Fruit fly (Drosophila melanogaster): ENCODE data around the gene CG3808.

The CG3808 gene

dm6 chr3L:19045299-19046025 lies 45.1 kb upstream of the CG3808 start, which contains the start of gene nkd (continued):
- TF ChIP-seq Fer3 (tag; optimal IDR thresholded peaks at IDR 0.05) (peak; percentile 93), crc (GFP tag; optimal IDR thresholded peaks at IDR 0.05) (peak; percentile 37), inv (GFP tag; IDR thresholded peaks at IDR 0.05; ENCODE audit: partially characterized antibody) (peak; percentile 33; the same call in 1 of the 2 replicates), Jarid2 (GFP tag; optimal IDR thresholded peaks at IDR 0.05) (peak; percentile 99), phol (tag; optimal IDR thresholded peaks at IDR 0.05) (peak; percentile 87), mirr (GFP tag; optimal IDR thresholded peaks at IDR 0.05) (peak; percentile 60), Fer1 (GFP tag; optimal IDR thresholded peaks at IDR 0.05) (peak; percentile 85), CG6689 (GFP tag; IDR thresholded peaks at IDR 0.05) (peak; percentile 91), CG16863 (GFP tag; optimal IDR thresholded peaks at IDR 0.05) (peak; percentile 73), Nf-YC (tag; optimal IDR thresholded peaks at IDR 0.05) (peak; percentile 81), Poxn (GFP tag; IDR thresholded peaks at IDR 0.05) (peak; percentile 7; the same call in 1 of the 2 replicates), CG15601 (tag; optimal IDR thresholded peaks at IDR 0.05) (peak; percentile 86), eve (GFP tag; optimal IDR thresholded peaks at IDR 0.05) (no peak), PHDP (tag; optimal IDR thresholded peaks at IDR 0.05) (peak; percentile 94), aop (GFP tag; IDR thresholded peaks at IDR 0.05) (peak; percentile 69; the same call in 1 of the 2 replicates), MESR4 (GFP tag; optimal IDR thresholded peaks at IDR 0.05) (peak; percentile 25), tx (GFP tag; optimal IDR thresholded peaks at IDR 0.05) (peak; percentile 53), Mrtf (GFP tag; IDR thresholded peaks at IDR 0.05) (peak; percentile 78; the same call in 2 of the 3 replicates), sens-2 (GFP tag; IDR thresholded peaks at IDR 0.05) (peak; percentile 87), nerfin-1 (tag; optimal IDR thresholded peaks at IDR 0.05) (peak; percentile 84), fd96Cb (tag; optimal IDR thresholded peaks at IDR 0.05) (peak; percentile 83), Ssrp (tag; optimal IDR thresholded peaks at IDR 0.05) (peak; percentile 85), dysf (GFP tag; IDR thresholded peaks at IDR 0.05) (peak; percentile 88), Doc3 (GFP tag; IDR thresholded peaks at IDR 0.05; ENCODE audit: partially characterized antibody) (no peak), CG34376 (GFP tag; optimal IDR thresholded peaks at IDR 0.05) (peak; percentile 72), dati (GFP tag; IDR thresholded peaks at IDR 0.05) (peak; percentile 64; the same call in 1 of the 2 replicates), CG11723 (GFP tag; optimal IDR thresholded peaks at IDR 0.05) (peak; percentile 60), run (tag; optimal IDR thresholded peaks at IDR 0.05) (peak; percentile 84), CG4617 (GFP tag; optimal IDR thresholded peaks at IDR 0.05; ENCODE audit: borderline replicate concordance) (peak; percentile 53), cwo (GFP tag; optimal IDR thresholded peaks at IDR 0.05) (peak; percentile 80), CG4328 (GFP tag; optimal IDR thresholded peaks at IDR 0.05) (peak; percentile 60), oc (tag; optimal IDR thresholded peaks at IDR 0.05) (peak; percentile 91), fru (optimal IDR thresholded peaks at IDR 0.05) (no peak), C15 (GFP tag; IDR thresholded peaks at IDR 0.05) (peak; percentile 49; the same call in 1 of the 3 replicates), NC2β (GFP tag; optimal IDR thresholded peaks at IDR 0.05) (peak; percentile 5), CG31365 (tag; optimal IDR thresholded peaks at IDR 0.05) (peak; percentile 40), ranshi (GFP tag; IDR thresholded peaks at IDR 0.05) (peak; percentile 92), CG9609 (GFP tag; optimal IDR thresholded peaks at IDR 0.05) (peak; percentile 34), chif (GFP tag; optimal IDR thresholded peaks at IDR 0.05) (peak in 1 of 2 experiments; percentile 78), kah (GFP tag; optimal IDR thresholded peaks at IDR 0.05) (peak; percentile 76), ftz-f1 (GFP tag; optimal IDR thresholded peaks at IDR 0.05) (no peak), CHES-1-like (GFP tag; optimal IDR thresholded peaks at IDR 0.05) (peak; percentile 64), CG42726 (GFP tag; IDR thresholded peaks at IDR 0.05; ENCODE audit: partially characterized antibody) (peak; percentile 65; the same call in 1 of the 2 replicates), caup (GFP tag; optimal IDR thresholded peaks at IDR 0.05; ENCODE audit: severe bottlenecking) (peak; percentile 66), gcm2 (GFP tag; optimal IDR thresholded peaks at IDR 0.05) (peak; percentile 59), TFAM (GFP tag; optimal IDR thresholded peaks at IDR 0.05) (no peak), CG34224 (GFP tag; IDR thresholded peaks at IDR 0.05; ENCODE audit: partially characterized antibody) (peak; percentile 64; the same call in 1 of the 3 replicates), CG5953 (GFP tag; IDR thresholded peaks at IDR 0.05) (peak; percentile 90)
